Fruit fly (Drosophila melanogaster) S2 (cell line): Measurements from ENCODE around the gene Ocho.

ENCODE experiments used
- CG8478 ChIP-seq: fragments of >200 bp; optimal IDR thresholded peaks from 2 replicates; lab custom pipeline; 2018
- CTCF ChIP-seq, 2 experiments: fragments of >200 bp; optimal IDR thresholded peaks; 2 replicates each; lab custom pipeline; 2018

Ocho gene

dm6 chr3L:14974513-14974912 lies at the start of gene Ocho:
Gene Ocho (plus strand): TSS chr3L:14974848.
- TF ChIP-seq CG8478 (lab: Kevin White, UChicago) (no peak), CTCF (optimal IDR thresholded peaks at IDR 0.05; lab: Kevin White, UChicago) (no peak)

dm6 chr3L:14925602-14926001 lies 49.0 kb upstream of the Ocho start:
- TF ChIP-seq CG8478 (lab: Kevin White, UChicago) (no peak), CTCF (optimal IDR thresholded peaks at IDR 0.05; lab: Kevin White, UChicago) (peak; percentile 78 to 85)

- TF ChIP-seq CG8478 (lab: Kevin White, UChicago) (no peak), CTCF (optimal IDR thresholded peaks at IDR 0.05; lab: Kevin White, UChicago) (peak; percentile 90 to 95)
Measured at dm6 chr3L:14942769-14943168, 31.9 kb upstream of the Ocho start.

dm6 chr3L:14944231-14944630 lies 30.4 kb upstream of the Ocho start, which contains the start of gene CG13465:
Gene CG13465 (minus strand): TSS chr3L:14944331.
- TF ChIP-seq CG8478 (lab: Kevin White, UChicago) (no peak), CTCF (optimal IDR thresholded peaks at IDR 0.05; lab: Kevin White, UChicago) (no peak)

dm6 chr3L:14945961-14946466 lies 28.6 kb upstream of the Ocho start, which contains the start of gene BobA:
Gene BobA (minus strand): TSS chr3L:14946125.
- TF ChIP-seq CG8478 (lab: Kevin White, UChicago) (no peak), CTCF (optimal IDR thresholded peaks at IDR 0.05; lab: Kevin White, UChicago) (no peak)

- TF ChIP-seq CG8478 (lab: Kevin White, UChicago) (no peak), CTCF (optimal IDR thresholded peaks at IDR 0.05; lab: Kevin White, UChicago) (no peak)
Measured at dm6 chr3L:14949943-14950342, 24.7 kb upstream of the Ocho start.

dm6 chr3L:14952858-14953669 lies 21.6 kb upstream of the Ocho start:
- TF ChIP-seq CTCF (optimal IDR thresholded peaks at IDR 0.05; lab: Kevin White, UChicago) (no peak), CG8478 (lab: Kevin White, UChicago) (no peak)

dm6 chr3L:14956288-14957032 lies 18.2 kb upstream of the Ocho start:
- TF ChIP-seq CG8478 (lab: Kevin White, UChicago) (no peak), CTCF (optimal IDR thresholded peaks at IDR 0.05; lab: Kevin White, UChicago) (no peak)

dm6 chr3L:14957033-14957328 lies 17.7 kb upstream of the Ocho start:
- TF ChIP-seq CG8478 (lab: Kevin White, UChicago): no peak
- no peak for TF ChIP-seq CTCF (optimal IDR thresholded peaks at IDR 0.05; lab: Kevin White, UChicago)

- no peak for TF ChIP-seq CTCF (optimal IDR thresholded peaks at IDR 0.05; lab: Kevin White, UChicago)
- no peak for TF ChIP-seq CG8478 (lab: Kevin White, UChicago)
Measured at dm6 chr3L:14958613-14959327, 15.9 kb upstream of the Ocho start.

dm6 chr3L:14960549-14960948 lies 14.1 kb upstream of the Ocho start:
- no peak for TF ChIP-seq CG8478 (lab: Kevin White, UChicago)
- TF ChIP-seq CTCF (optimal IDR thresholded peaks at IDR 0.05; lab: Kevin White, UChicago): no peak

- TF ChIP-seq CTCF (optimal IDR thresholded peaks at IDR 0.05; lab: Kevin White, UChicago): no peak
Measured at dm6 chr3L:14961027-14961426, 13.6 kb upstream of the Ocho start.

dm6 chr3L:14962729-14963128 lies 11.9 kb upstream of the Ocho start:
- TF ChIP-seq CTCF (optimal IDR thresholded peaks at IDR 0.05; lab: Kevin White, UChicago): no peak

- TF ChIP-seq CG8478 (lab: Kevin White, UChicago): no peak
- no peak for TF ChIP-seq CTCF (optimal IDR thresholded peaks at IDR 0.05; lab: Kevin White, UChicago)
Measured at dm6 chr3L:14964862-14965261, 9.8 kb upstream of the Ocho start.
